Fruit fly (Drosophila melanogaster) ovary, adult (tissue): ENCODE data around the gene CG8960.

Experiments
- CG17801 ChIP-seq: fragments of 200-800 bp; optimal IDR thresholded peaks from 2 replicates; lab custom pipeline; 2019; ENCODE audit warnings: missing biosample characterization, mild to moderate bottlenecking, missing genetic modification characterization, moderate library complexity; ENCODE audit not compliant: partially characterized antibody

CG8960 gene

dm6 chr3L:2170885-2171526 lies 25.8 kb upstream of the CG8960 start, which contains the start of gene CG5704:
CG5704 (minus strand) TSS chr3L:2170971.
- no peak for TF ChIP-seq CG17801

- no peak for TF ChIP-seq CG17801
Measured at dm6 chr3L:2174232-2174631, 22.6 kb upstream of the CG8960 start, which contains the start of gene CG15820. CG15820 (minus strand) TSS chr3L:2174332.

dm6 chr3L:2185630-2186029 lies 11.2 kb upstream of the CG8960 start, which contains the start of gene CG13810:
CG13810 (plus strand) TSS chr3L:2185930.
- no peak for TF ChIP-seq CG17801

- no peak for TF ChIP-seq CG17801
Measured at dm6 chr3L:2191512-2191911, 5.3 kb upstream of the CG8960 start.

- peak; percentile 19 for TF ChIP-seq CG17801
Measured at dm6 chr3L:2191994-2192450, 4.8 kb upstream of the CG8960 start, which contains the start of gene CG5707. CG5707 (minus strand) TSS chr3L:2192221.

dm6 chr3L:2212403-2212802 lies 15.6 kb downstream of the CG8960 start, which contains the start of gene CG15878:
CG15878 (minus strand) TSS chr3L:2212503.
- no peak for TF ChIP-seq CG17801

- no peak for TF ChIP-seq CG17801
Measured at dm6 chr3L:2228367-2229171, 31.8 kb downstream of the CG8960 start.

dm6 chr3L:2229172-2229696 lies 32.4 kb downstream of the CG8960 start, which contains the start of gene Oseg2:
Oseg2 (plus strand) TSS chr3L:2229646.
- no peak for TF ChIP-seq CG17801

dm6 chr3L:2237034-2237433 lies 40.2 kb downstream of the CG8960 start, which contains the start of gene CG9018:
CG9018 (minus strand) TSS chr3L:2237076.
- no peak for TF ChIP-seq CG17801

- no peak for TF ChIP-seq CG17801
Measured at dm6 chr3L:2237543-2238233, 40.9 kb downstream of the CG8960 start, which contains the start of gene ACXD. ACXD (plus strand) TSS chr3L:2237608.

- no peak for TF ChIP-seq CG17801
Measured at dm6 chr3L:2243846-2244528, 47.2 kb downstream of the CG8960 start, which contains the start of gene CG32301. CG32301 (plus strand) TSS chr3L:2244478.
